Fruit fly (Drosophila melanogaster): ENCODE measurements around the gene p53.

p53 gene

dm6 chr3R:23081265-23081664 is 27.4 kb upstream of the p53 start:
- TF ChIP-seq CG15479 (GFP tag; optimal IDR thresholded peaks at IDR 0.05) (no peak), Camta (GFP tag; optimal IDR thresholded peaks at IDR 0.05) (no peak), caup (GFP tag; optimal IDR thresholded peaks at IDR 0.05; ENCODE audit: severe bottlenecking) (no peak), Elba2 (GFP tag; optimal IDR thresholded peaks at IDR 0.05) (no peak), CG17912 (GFP tag; optimal IDR thresholded peaks at IDR 0.05) (no peak), row (GFP tag; IDR thresholded peaks at IDR 0.05) (0 out of 3 replicates have a peak, but pooled peaks have one; percentile 22), CG33213 (GFP tag; optimal IDR thresholded peaks at IDR 0.05) (no peak), Pdp1 (GFP tag; optimal IDR thresholded peaks at IDR 0.05) (no peak), CG18764 (GFP tag; optimal IDR thresholded peaks at IDR 0.05) (no peak), Dbx (GFP tag; IDR thresholded peaks at IDR 0.05) (no peak), ci (GFP tag; IDR thresholded peaks at IDR 0.05) (no peak), ham (GFP tag; IDR thresholded peaks at IDR 0.05) (no peak), gfzf (GFP tag; optimal IDR thresholded peaks at IDR 0.05) (no peak), trem (tag; optimal IDR thresholded peaks at IDR 0.05) (no peak), Ets65A (GFP tag) (peak; percentile 90), sens-2 (GFP tag; IDR thresholded peaks at IDR 0.05) (no peak), esg (GFP tag; conservative IDR thresholded peaks at IDR 0.05) (no peak)

- TF ChIP-seq disco-r (GFP tag; optimal IDR thresholded peaks at IDR 0.05) (no peak), D19B (GFP tag; optimal IDR thresholded peaks at IDR 0.05) (no peak), CG10321 (GFP tag; IDR thresholded peaks at IDR 0.05) (peak; percentile 67), sna (GFP tag; IDR thresholded peaks at IDR 0.05; ENCODE audit: partially characterized antibody) (no peak), CG2712 (tag; optimal IDR thresholded peaks at IDR 0.05) (no peak), Fer1 (GFP tag; optimal IDR thresholded peaks at IDR 0.05) (no peak), Blimp-1 (GFP tag; optimal IDR thresholded peaks at IDR 0.05) (peak; percentile 77), gro (GFP tag; optimal IDR thresholded peaks at IDR 0.05) (no peak), fu2 (GFP tag; optimal IDR thresholded peaks at IDR 0.05) (no peak), GATAe (GFP tag; conservative IDR thresholded peaks at IDR 0.05) (no peak)
Observed at dm6 chr3R:23074480-23074879, 20.6 kb upstream of the p53 start.

- TF ChIP-seq CG8388 (GFP tag; optimal IDR thresholded peaks at IDR 0.05) (peak; percentile 42), Sox102F (GFP tag; optimal IDR thresholded peaks at IDR 0.05) (peak; percentile 55), CG10209 (GFP tag; optimal IDR thresholded peaks at IDR 0.05) (peak; percentile 36), Hr3 (GFP tag; optimal IDR thresholded peaks at IDR 0.05) (peak; percentile 27), CG4820 (GFP tag; optimal IDR thresholded peaks at IDR 0.05) (peak; percentile 44), lilli (GFP tag; optimal IDR thresholded peaks at IDR 0.05) (peak; percentile 3), cwo (GFP tag; optimal IDR thresholded peaks at IDR 0.05) (peak; percentile 24), Max (GFP tag; optimal IDR thresholded peaks at IDR 0.05) (peak; percentile 6), CG9437 (GFP tag; optimal IDR thresholded peaks at IDR 0.05) (peak; percentile 55), bbx (GFP tag; IDR thresholded peaks at IDR 0.05; ENCODE audit: partially characterized antibody) (no peak), prd (optimal IDR thresholded peaks at IDR 0.05) (no peak), prd (GFP tag; IDR thresholded peaks at IDR 0.05) (0 out of 3 replicates have a peak, but pooled peaks have one; percentile 19), dysf (GFP tag; IDR thresholded peaks at IDR 0.05) (peak; percentile 36; the same call in 2 of the 3 replicates), Nf-YC (tag; optimal IDR thresholded peaks at IDR 0.05) (peak; percentile 7), onecut (GFP tag; IDR thresholded peaks at IDR 0.05) (0 out of 2 replicates have a peak, but pooled peaks have one; percentile 5), CG5245 (GFP tag; optimal IDR thresholded peaks at IDR 0.05) (peak; percentile 0), Hr51 (GFP tag; optimal IDR thresholded peaks at IDR 0.05) (peak in 1 of 2 experiments; percentile 71), CG18599 (GFP tag; optimal IDR thresholded peaks at IDR 0.05) (peak; percentile 46), gsb-n (tag; optimal IDR thresholded peaks at IDR 0.05) (no peak), Abd-B (GFP tag; optimal IDR thresholded peaks at IDR 0.05) (peak; percentile 22), CG18619 (GFP tag; optimal IDR thresholded peaks at IDR 0.05) (peak; percentile 35), lmd (GFP tag; IDR thresholded peaks at IDR 0.05) (peak; percentile 66)
Observed at dm6 chr3R:23067209-23067826, 13.4 kb upstream of the p53 start, which contains the start of gene CG17111. Gene CG17111, minus strand, starts transcription at chr3R:23067259.
